Fruit fly (Drosophila melanogaster): ENCODE results near the gene AP-2mu.

The AP-2mu gene

DNA sequence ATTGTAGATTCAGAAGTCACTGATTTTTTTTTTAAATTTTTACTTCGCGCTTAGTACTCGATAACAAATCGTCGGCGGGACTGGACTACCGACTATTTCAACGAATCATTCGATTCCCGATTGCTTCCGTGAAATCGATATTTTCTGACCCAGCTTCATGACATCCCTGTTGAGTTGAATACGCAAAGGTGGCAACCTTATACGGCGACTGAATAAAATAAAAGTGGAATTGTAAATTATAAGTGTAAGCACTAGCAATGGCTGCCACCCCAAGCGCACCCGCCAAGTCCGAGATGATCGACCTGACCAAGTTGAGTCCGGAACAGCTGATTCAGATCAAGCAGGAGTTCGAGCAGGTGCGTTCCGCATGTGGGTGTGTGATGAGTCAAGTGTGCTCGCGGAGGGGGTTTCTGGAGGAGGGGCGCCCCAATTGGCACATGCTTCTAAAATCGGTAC lies 24.8 kb downstream of the AP-2mu start, which contains the start of gene Pfdn5:
Gene Pfdn5 (plus strand): TSS at position 3 of the 456 bp plus-strand sequence.
- TF ChIP-seq h (optimal IDR thresholded peaks at IDR 0.05), result no peak
- no peak for TF ChIP-seq psq (optimal IDR thresholded peaks at IDR 0.05)
- no peak for TF ChIP-seq Sin3A (optimal IDR thresholded peaks at IDR 0.05)
- TF ChIP-seq ttk (optimal IDR thresholded peaks at IDR 0.05), result no peak
- no peak for TF ChIP-seq insv (optimal IDR thresholded peaks at IDR 0.05)
- TF ChIP-seq Myc (optimal IDR thresholded peaks at IDR 0.05), result no peak

DNA sequence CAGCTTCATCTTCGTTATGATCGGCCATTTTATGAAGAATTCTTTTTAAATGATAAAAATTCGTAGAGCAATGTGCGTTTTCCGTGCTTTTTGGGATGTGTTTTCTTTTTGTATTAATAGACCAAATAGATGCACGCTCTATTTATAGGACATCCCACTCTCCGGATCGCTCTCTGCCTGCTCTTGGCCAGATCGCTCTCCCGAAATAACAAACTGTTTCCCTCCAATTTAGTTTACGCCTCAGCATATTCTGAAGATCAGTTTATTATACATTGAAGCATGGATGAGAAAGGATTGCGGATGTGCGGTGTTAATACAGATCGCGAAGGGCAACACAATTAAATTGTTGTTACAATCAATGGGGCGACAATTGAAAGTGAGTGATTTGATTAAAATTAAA lies 26.6 kb downstream of the AP-2mu start, which contains the start of gene CG5376:
Gene CG5376 (minus strand): TSS at position 101 of the 400 bp plus-strand sequence.
- TF ChIP-seq psq (optimal IDR thresholded peaks at IDR 0.05) (no peak), ttk (optimal IDR thresholded peaks at IDR 0.05) (no peak), insv (optimal IDR thresholded peaks at IDR 0.05) (no peak), h (optimal IDR thresholded peaks at IDR 0.05) (no peak), Myc (optimal IDR thresholded peaks at IDR 0.05) (no peak), Sin3A (optimal IDR thresholded peaks at IDR 0.05) (no peak)

- TF ChIP-seq h (optimal IDR thresholded peaks at IDR 0.05) (no peak), ttk (optimal IDR thresholded peaks at IDR 0.05) (no peak)
Measured at dm6 chr3R:22491088-22491879, 29.0 kb downstream of the AP-2mu start, which contains the start of the genes CCT1 and tHMG1. TSS of gene CCT1 (minus strand) at chr3R:22491439. TSS of gene tHMG1 (plus strand) at chr3R:22491829.

DNA sequence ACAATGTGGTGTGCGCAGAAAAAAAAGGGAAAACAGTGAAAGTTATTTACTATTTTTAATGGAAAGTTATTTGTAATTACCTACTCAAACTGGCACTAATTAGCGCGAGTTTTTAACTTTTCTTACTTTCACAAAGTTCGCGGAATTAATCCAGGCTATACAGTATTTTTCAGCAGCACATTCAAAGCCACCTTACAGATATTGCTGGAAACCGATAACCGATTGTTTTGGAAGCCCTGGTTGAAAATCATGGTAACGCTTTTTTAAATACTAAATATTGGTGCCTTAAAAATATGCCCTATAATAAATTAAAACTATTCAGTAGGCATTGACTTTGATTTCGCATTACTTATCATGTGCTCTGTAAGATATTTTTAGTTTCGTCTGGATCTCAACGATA lies 30.5 kb downstream of the AP-2mu start, which contains the start of gene tHMG2:
Gene tHMG2 (plus strand): TSS at position 187 of the 400 bp plus-strand sequence.
- TF ChIP-seq Sin3A (optimal IDR thresholded peaks at IDR 0.05) (no peak), psq (optimal IDR thresholded peaks at IDR 0.05) (no peak), insv (optimal IDR thresholded peaks at IDR 0.05) (no peak), Myc (optimal IDR thresholded peaks at IDR 0.05) (no peak), ttk (optimal IDR thresholded peaks at IDR 0.05) (no peak), h (optimal IDR thresholded peaks at IDR 0.05) (no peak)

DNA sequence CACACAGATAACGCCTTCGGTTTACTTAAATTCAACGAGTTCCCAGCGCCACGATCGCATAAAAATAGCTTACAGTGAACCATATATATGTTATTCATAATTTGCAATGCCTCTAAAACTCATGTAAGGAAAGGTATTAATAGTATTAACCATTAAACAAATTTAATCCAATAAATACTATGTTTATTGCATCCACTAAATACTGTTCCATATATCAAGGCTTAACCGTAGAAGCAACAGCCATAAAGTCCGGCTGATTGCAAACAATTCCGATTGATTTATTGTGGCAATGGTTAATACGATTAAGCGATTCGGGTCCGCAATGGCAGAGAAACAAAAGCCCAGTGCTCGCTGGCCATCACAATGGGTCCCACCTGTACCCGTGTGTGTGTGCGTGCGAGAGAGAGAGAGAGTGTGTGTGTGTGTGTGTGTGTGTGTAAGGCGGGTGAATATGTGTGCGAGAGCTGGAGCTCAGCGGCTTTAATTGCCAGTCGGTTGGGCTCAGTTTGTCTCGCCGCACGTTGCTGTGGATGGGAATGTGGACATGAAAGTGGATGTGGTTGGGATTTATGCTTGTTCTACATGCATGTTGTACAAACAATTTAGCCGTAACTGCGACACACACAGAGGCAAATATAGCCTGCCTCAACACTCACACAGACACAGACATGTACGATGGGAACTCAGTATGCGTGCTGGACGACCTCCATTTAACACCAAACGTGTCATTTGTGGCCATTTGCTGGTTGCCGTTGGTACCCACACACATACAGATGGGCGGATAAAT lies 32.5 kb downstream of the AP-2mu start:
- TF ChIP-seq h (optimal IDR thresholded peaks at IDR 0.05), result no peak
- no peak for TF ChIP-seq insv (optimal IDR thresholded peaks at IDR 0.05)
- TF ChIP-seq Sin3A (optimal IDR thresholded peaks at IDR 0.05), result no peak
- TF ChIP-seq psq (optimal IDR thresholded peaks at IDR 0.05), result no peak
- TF ChIP-seq ttk (optimal IDR thresholded peaks at IDR 0.05), result no peak
- no peak for TF ChIP-seq Myc (optimal IDR thresholded peaks at IDR 0.05)

DNA sequence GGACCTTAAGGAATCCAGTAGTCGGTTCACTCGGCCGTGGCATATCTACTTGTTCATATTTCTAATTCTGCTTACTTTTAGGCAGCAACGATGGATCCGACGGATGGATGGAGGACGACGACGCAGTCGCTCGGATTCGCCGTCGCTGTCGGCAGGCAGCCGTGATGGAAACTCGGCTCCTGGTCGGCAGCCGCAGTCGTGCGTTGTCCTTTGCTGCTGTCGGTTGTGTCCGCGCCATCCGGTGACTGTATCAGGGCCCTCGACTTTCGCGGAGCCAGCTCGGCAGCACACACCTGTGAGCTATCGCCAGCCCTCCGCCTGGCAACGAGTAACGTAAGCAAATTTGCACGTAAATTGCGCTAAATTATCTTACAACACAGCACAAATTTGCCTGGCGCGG lies 34.8 kb downstream of the AP-2mu start, which contains the start of gene Octbeta1R:
Gene Octbeta1R (plus strand): TSS at position 191 of the 400 bp plus-strand sequence.
- TF ChIP-seq psq (optimal IDR thresholded peaks at IDR 0.05) (no peak), insv (optimal IDR thresholded peaks at IDR 0.05) (no peak), Sin3A (optimal IDR thresholded peaks at IDR 0.05) (no peak), h (optimal IDR thresholded peaks at IDR 0.05) (no peak), ttk (optimal IDR thresholded peaks at IDR 0.05) (no peak), Myc (optimal IDR thresholded peaks at IDR 0.05) (no peak)

- no peak for TF ChIP-seq Sin3A (optimal IDR thresholded peaks at IDR 0.05)
Measured at dm6 chr3R:22503630-22504029, 41.4 kb downstream of the AP-2mu start.
